Worm (Caenorhabditis elegans): ENCODE measurements around the gene Y39F10A.6.

DNA sequence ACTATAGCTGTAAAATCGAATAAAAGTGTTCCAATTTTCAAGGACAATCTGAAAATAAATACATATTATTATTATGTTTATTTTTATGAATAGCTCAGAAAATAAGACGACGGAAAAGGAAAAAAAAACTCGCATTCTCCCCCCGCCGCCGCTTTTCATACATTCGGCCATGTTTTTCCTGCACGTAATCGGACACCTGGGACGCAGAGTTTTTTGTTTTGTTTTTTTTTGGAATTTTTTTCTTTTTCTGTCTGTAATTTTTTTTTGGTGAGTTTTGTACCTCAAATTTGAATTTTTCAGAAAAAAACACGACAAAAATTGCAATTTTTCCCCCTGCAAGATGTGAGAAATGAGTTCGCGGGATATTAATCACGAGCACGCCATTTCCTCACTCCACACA is 13.2 kb downstream of the Y39F10A.6 start, which contains the start of gene C08G5.6:
- TF ChIP-seq ceh-34 (tag; optimal IDR thresholded peaks at IDR 0.05) (no peak), sox-2 (GFP tag; IDR thresholded peaks at IDR 0.05) (no peak), pha-4 (tag; optimal IDR thresholded peaks at IDR 0.05) (no peak), tbx-2 (tag; optimal IDR thresholded peaks at IDR 0.05) (no peak), nhr-11 (tag; optimal IDR thresholded peaks at IDR 0.05) (no peak), hlh-6 (tag; optimal IDR thresholded peaks at IDR 0.05) (no peak)

All from whole organism, late embryonic.